Worm (Caenorhabditis elegans): ENCODE measurements around the gene kin-20.

DNA sequence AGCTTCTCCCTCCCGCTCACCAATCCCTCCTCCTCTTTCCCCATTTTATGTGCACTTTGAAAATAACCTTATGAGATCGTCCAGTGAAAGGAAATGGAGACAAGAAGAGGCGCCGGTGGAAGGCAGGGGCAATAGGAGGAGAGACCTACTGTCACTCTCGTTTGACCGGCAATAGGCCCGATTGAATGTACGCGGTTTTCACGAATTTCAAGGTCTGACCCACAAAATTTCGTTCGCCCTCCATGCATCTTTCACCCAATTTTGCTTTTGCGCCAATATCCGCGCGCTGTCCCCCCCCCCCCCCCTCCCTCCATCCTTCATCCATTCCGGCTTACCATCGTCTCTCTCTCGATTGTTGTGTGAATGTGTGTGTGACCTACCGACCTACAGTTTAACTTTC, 30.1 kb upstream of the kin-20 start:
- no peak for TF ChIP-seq klf-2 (GFP tag; conservative IDR thresholded peaks at IDR 0.05)
- TF ChIP-seq tab-1 (GFP tag; IDR thresholded peaks at IDR 0.05) = no peak
- no peak for TF ChIP-seq flt-1 (GFP tag; IDR thresholded peaks at IDR 0.05)
- no peak for TF ChIP-seq ztf-23 (GFP tag; IDR thresholded peaks at IDR 0.05)
- no peak for TF ChIP-seq ztf-29 (GFP tag; IDR thresholded peaks at IDR 0.05)
- no peak for TF ChIP-seq med-1 (GFP tag; optimal IDR thresholded peaks at IDR 0.05; ENCODE audit: insufficient read depth)
- no peak for TF ChIP-seq T22C8.4 (GFP tag; IDR thresholded peaks at IDR 0.05)
- no peak for TF ChIP-seq ref-1 (GFP tag; conservative IDR thresholded peaks at IDR 0.05)
- TF ChIP-seq cog-1 (tag; optimal IDR thresholded peaks at IDR 0.05) = no peak
